Worm (Caenorhabditis elegans) whole organism, young adult: Measurements from ENCODE around the gene str-47.

ENCODE experiments used
- B0019.2 ChIP-seq: fragments of 200-800 bp; sonication (Bioruptor generic); conservative IDR thresholded peaks from 2 replicates; pipeline ENCODE4 v1.3.6; 2022; ENCODE audit warnings: missing genetic modification reagents, missing genetic modification characterization, missing compliant biosample characterization
- B0035.1 ChIP-seq: sonication (generic microtip); optimal IDR thresholded peaks from 2 replicates; lab custom pipeline; 2016; ENCODE audit warnings: missing genetic modification characterization, mild to moderate bottlenecking, missing compliant biosample characterization, missing genotype, missing genetic modification reagents
- B0261.1 ChIP-seq: sonication (generic microtip); optimal IDR thresholded peaks from 2 replicates; lab custom pipeline; 2016; ENCODE audit warnings: mild to moderate bottlenecking, missing genetic modification characterization, moderate library complexity, missing compliant biosample characterization
- C06A6.2 ChIP-seq: fragments of 200-800 bp; sonication (Bioruptor generic); conservative IDR thresholded peaks from 2 replicates; pipeline ENCODE4 v1.3.6; 2022; ENCODE audit warnings: missing genetic modification characterization, missing compliant biosample characterization
- C17E4.6 ChIP-seq: fragments of 200-800 bp; sonication (Bioruptor generic); IDR thresholded peaks from 2 replicates; pipeline ENCODE4 v1.3.6; 2022; ENCODE audit warnings: missing genetic modification reagents, missing genetic modification characterization, missing compliant biosample characterization
- F22D6.2 ChIP-seq: sonication (generic microtip); optimal IDR thresholded peaks from 2 replicates; lab custom pipeline; 2016; ENCODE audit warnings: mild to moderate bottlenecking, missing genetic modification characterization, missing compliant biosample characterization
- F33H1.4 ChIP-seq: fragments of 200-800 bp; sonication (Bioruptor generic); IDR thresholded peaks from 2 replicates; pipeline ENCODE4 v1.3.6; 2022; ENCODE audit warnings: missing genetic modification reagents, missing genetic modification characterization, missing compliant biosample characterization
- F49E8.2 ChIP-seq: sonication (generic microtip); optimal IDR thresholded peaks from 3 replicates; lab custom pipeline; 2017; ENCODE audit warnings: missing genetic modification characterization, mild to moderate bottlenecking, missing compliant biosample characterization, antibody characterized with exemption, moderate library complexity; ENCODE audit not compliant: insufficient read depth
- K11D2.4 ChIP-seq: fragments of 200-800 bp; sonication (Bioruptor generic); IDR thresholded peaks from 2 replicates; pipeline ENCODE4 v1.3.6; 2022; ENCODE audit warnings: missing genetic modification reagents, missing genetic modification characterization, missing compliant biosample characterization
- K12H6.12 ChIP-seq: fragments of 200-800 bp; sonication (Bioruptor generic); optimal IDR thresholded peaks from 2 replicates; lab custom pipeline; 2018; ENCODE audit warnings: mild to moderate bottlenecking, missing genetic modification characterization, missing compliant biosample characterization
- T07F8.4 ChIP-seq: sonication (generic microtip); optimal IDR thresholded peaks from 2 replicates; lab custom pipeline; 2016; ENCODE audit warnings: mild to moderate bottlenecking, missing genetic modification characterization, moderate library complexity, missing compliant biosample characterization
- Y53F4B.3 ChIP-seq: fragments of 200-800 bp; sonication (Bioruptor generic); IDR thresholded peaks from 2 replicates; pipeline ENCODE4 v1.3.6; 2022; ENCODE audit warnings: missing genetic modification reagents, missing genetic modification characterization, missing compliant biosample characterization
- Y56A3A.18 ChIP-seq: fragments of 200-800 bp; sonication (Bioruptor generic); IDR thresholded peaks from 2 replicates; pipeline ENCODE4 v1.3.6; 2022; ENCODE audit warnings: missing genetic modification reagents, missing genetic modification characterization, missing compliant biosample characterization
- ama-1 ChIP-seq, 3 experiments: fragments of 150-350 bp in 1 of 3; sonication (generic microtip) in 2 of 3; optimal IDR thresholded peaks; 2 replicates each; lab custom pipeline; 2014 to 2018; ENCODE audit warnings: missing biosample characterization in 2 of 3, missing genetic modification characterization in 2 of 3, missing genetic modification reagents in 2 of 3
- atf-7 ChIP-seq: sonication (generic microtip); optimal IDR thresholded peaks from 2 replicates; lab custom pipeline; 2017; ENCODE audit warnings: mild to moderate bottlenecking, missing genetic modification characterization, missing compliant biosample characterization
- athp-1 ChIP-seq: sonication (generic microtip); optimal IDR thresholded peaks from 2 replicates; lab custom pipeline; 2017; ENCODE audit warnings: mild to moderate bottlenecking, missing genetic modification characterization, missing compliant biosample characterization
- attf-5 ChIP-seq: fragments of 200-800 bp; sonication (Bioruptor generic); optimal IDR thresholded peaks from 2 replicates; lab custom pipeline; 2018; ENCODE audit warnings: mild to moderate bottlenecking, missing genetic modification characterization, missing compliant biosample characterization
- bed-1 ChIP-seq: fragments of 200-800 bp; sonication (Bioruptor generic); IDR thresholded peaks from 2 replicates; pipeline ENCODE4 v1.3.6; 2022; ENCODE audit warnings: missing genetic modification reagents, missing genetic modification characterization, missing compliant biosample characterization
- ceh-27 ChIP-seq: fragments of 200-800 bp; sonication (Bioruptor generic); optimal IDR thresholded peaks from 2 replicates; lab custom pipeline; 2018; ENCODE audit warnings: mild to moderate bottlenecking, missing genetic modification characterization, moderate library complexity, missing compliant biosample characterization
- die-1 ChIP-seq: sonication (generic microtip); optimal IDR thresholded peaks from 2 replicates; lab custom pipeline; 2016; ENCODE audit warnings: missing genotype, mild to moderate bottlenecking, missing genetic modification characterization, missing compliant biosample characterization
- dox-1 ChIP-seq: fragments of 200-800 bp; sonication (Bioruptor generic); IDR thresholded peaks from 2 replicates; pipeline ENCODE4 v1.3.6; 2022; ENCODE audit warnings: missing genetic modification reagents, missing genetic modification characterization, missing compliant biosample characterization
- ets-4 ChIP-seq: fragments of 200-800 bp; sonication (Bioruptor generic); optimal IDR thresholded peaks from 2 replicates; lab custom pipeline; 2018; ENCODE audit warnings: mild to moderate bottlenecking, missing genetic modification characterization, missing compliant biosample characterization
- fkh-3 ChIP-seq: sonication (generic microtip); optimal IDR thresholded peaks from 2 replicates; lab custom pipeline; 2016; ENCODE audit warnings: mild to moderate bottlenecking, missing genetic modification characterization, missing compliant biosample characterization
- gei-17 ChIP-seq: fragments of 200-800 bp; sonication (Bioruptor generic); optimal IDR thresholded peaks from 2 replicates; lab custom pipeline; 2018; ENCODE audit warnings: mild to moderate bottlenecking, missing genetic modification characterization, missing compliant biosample characterization
- him-1 ChIP-seq: sonication (generic microtip); optimal IDR thresholded peaks from 2 replicates; lab custom pipeline; 2016; ENCODE audit warnings: missing genotype, missing genetic modification reagents, missing genetic modification characterization, missing compliant biosample characterization
- lag-1 ChIP-seq: fragments of 200-800 bp; sonication (Bioruptor generic); IDR thresholded peaks from 2 replicates; pipeline ENCODE4 v1.3.6; 2022; ENCODE audit warnings: missing genetic modification reagents, missing genetic modification characterization, missing compliant biosample characterization
- lin-35 ChIP-seq, 3 experiments: fragments of 150-350 bp in 2 of 3; sonication (generic microtip) in 1 of 3; optimal IDR thresholded peaks; 2 replicates each; lab custom pipeline; 2014 to 2018; ENCODE audit warnings: missing biosample characterization in 3 of 3, missing genetic modification characterization in 3 of 3, missing genetic modification reagents in 3 of 3
- lin-40 ChIP-seq: sonication (generic microtip); optimal IDR thresholded peaks from 2 replicates; lab custom pipeline; 2016; ENCODE audit warnings: missing genetic modification characterization, mild to moderate bottlenecking, missing compliant biosample characterization, missing genotype, missing genetic modification reagents
- lsl-1 ChIP-seq: fragments of 200-800 bp; sonication (Bioruptor generic); optimal IDR thresholded peaks from 2 replicates; lab custom pipeline; 2018; ENCODE audit warnings: mild to moderate bottlenecking, missing genetic modification characterization, moderate library complexity, missing compliant biosample characterization
- madf-8 ChIP-seq: fragments of 200-800 bp; sonication (Bioruptor generic); conservative IDR thresholded peaks from 2 replicates; pipeline ENCODE4 v1.3.6; 2022; ENCODE audit warnings: missing genetic modification reagents, missing genetic modification characterization, missing compliant biosample characterization
- mxl-1 ChIP-seq: sonication (generic microtip); optimal IDR thresholded peaks from 2 replicates; lab custom pipeline; 2016; ENCODE audit warnings: missing genetic modification characterization, missing compliant biosample characterization
- nhr-120 ChIP-seq: fragments of 200-800 bp; sonication (Bioruptor generic); IDR thresholded peaks from 2 replicates; pipeline ENCODE4 v1.3.6; 2022; ENCODE audit warnings: missing genetic modification characterization, missing compliant biosample characterization
- nhr-179 ChIP-seq: sonication (generic microtip); optimal IDR thresholded peaks from 2 replicates; lab custom pipeline; 2016; ENCODE audit warnings: mild to moderate bottlenecking, missing genetic modification characterization, missing compliant biosample characterization
- nhr-27 ChIP-seq: fragments of 200-800 bp; sonication (Bioruptor generic); optimal IDR thresholded peaks from 2 replicates; lab custom pipeline; 2018; ENCODE audit warnings: mild to moderate bottlenecking, missing genetic modification characterization, moderate library complexity, missing compliant biosample characterization
- pbrm-1 ChIP-seq: fragments of 200-800 bp; sonication (Bioruptor generic); IDR thresholded peaks from 2 replicates; pipeline ENCODE4 v1.3.6; 2022; ENCODE audit warnings: missing genetic modification reagents, missing genetic modification characterization, missing compliant biosample characterization
- rec-8 ChIP-seq, 2 experiments: sonication (generic microtip); optimal IDR thresholded peaks; 2 replicates each; lab custom pipeline; 2016; ENCODE audit warnings: mild to moderate bottlenecking in 2 of 2, missing genetic modification characterization in 2 of 2, missing genetic modification reagents in 2 of 2, missing genotype in 2 of 2, missing biosample characterization in 1 of 2, missing compliant biosample characterization in 1 of 2, moderate library complexity in 1 of 2
- repo-1 ChIP-seq: sonication (generic microtip); optimal IDR thresholded peaks from 2 replicates; lab custom pipeline; 2017; ENCODE audit warnings: mild to moderate bottlenecking, missing genetic modification characterization, missing compliant biosample characterization
- snpc-4 ChIP-seq, 5 experiments: fragments of 150-350 bp in 1 of 5; sonication (generic microtip) in 4 of 5; optimal IDR thresholded peaks; 2 replicates each; lab custom pipeline; 2014 to 2018; ENCODE audit warnings: missing genetic modification characterization in 5 of 5, missing biosample characterization in 3 of 5, antibody characterized with exemption in 2 of 5, mild to moderate bottlenecking in 2 of 5, missing compliant biosample characterization in 2 of 5, missing genotype in 2 of 5, moderate library complexity in 2 of 5, missing genetic modification reagents in 1 of 5
- tbp1 ChIP-seq: fragments of 200-800 bp; sonication (Bioruptor generic); optimal IDR thresholded peaks from 2 replicates; lab custom pipeline; 2018; ENCODE audit warnings: mild to moderate bottlenecking, missing genetic modification characterization, missing compliant biosample characterization
- tbx-9 ChIP-seq: sonication (generic microtip); optimal IDR thresholded peaks from 2 replicates; lab custom pipeline; 2016; ENCODE audit warnings: borderline replicate concordance, missing genetic modification characterization, inconsistent platforms, missing compliant biosample characterization
- zfh-2 ChIP-seq: fragments of 200-800 bp; sonication (Bioruptor generic); conservative IDR thresholded peaks from 2 replicates; pipeline ENCODE4 v1.3.6; 2022; ENCODE audit warnings: missing genetic modification reagents, missing genetic modification characterization, missing compliant biosample characterization

Gene str-47

ce11 chrV:7634657-7635056 is 10.9 kb upstream of the str-47 start, which contains the start of gene srd-31:
Gene srd-31, minus strand, starts transcription at chrV:7634757.
- no peak for TF ChIP-seq lin-40 (tag; lab: Kevin White, UChicago)
- no peak for TF ChIP-seq ceh-27
- no peak for TF ChIP-seq C06A6.2 (GFP tag; lab: Robert Waterston, UW)
- no peak for TF ChIP-seq tbx-9 (tag; lab: Kevin White, UChicago)
- TF ChIP-seq Y56A3A.18 (GFP tag; lab: Robert Waterston, UW), result no peak
- no peak for TF ChIP-seq ama-1 (optimal IDR thresholded peaks at IDR 0.05; lab: Kevin White, UChicago)
- no peak for TF ChIP-seq ama-1 (GFP tag; optimal IDR thresholded peaks at IDR 0.05; lab: Kevin White, UChicago)
- TF ChIP-seq lsl-1 (GFP tag; lab: Kevin White, UChicago), result no peak
- no peak for TF ChIP-seq repo-1 (tag; lab: Kevin White, UChicago)
- no peak for TF ChIP-seq F49E8.2 (tag; lab: Kevin White, UChicago)
- no peak for TF ChIP-seq mxl-1 (tag; lab: Kevin White, UChicago)
- TF ChIP-seq F22D6.2, result no peak
- no peak for TF ChIP-seq gei-17
- no peak for TF ChIP-seq atf-7 (tag; lab: Kevin White, UChicago)
- TF ChIP-seq dox-1 (GFP tag; lab: Robert Waterston, UW), result no peak
- TF ChIP-seq T07F8.4 (tag; lab: Kevin White, UChicago), result no peak
- TF ChIP-seq ets-4 (GFP tag; lab: Kevin White, UChicago), result no peak
- no peak for TF ChIP-seq attf-5 (GFP tag; lab: Kevin White, UChicago)
- TF ChIP-seq madf-8 (GFP tag; lab: Robert Waterston, UW), result no peak
- no peak for TF ChIP-seq nhr-120 (GFP tag; lab: Robert Waterston, UW)
- TF ChIP-seq snpc-4 (GFP tag; optimal IDR thresholded peaks at IDR 0.05; lab: Kevin White, UChicago), result no peak
- no peak for TF ChIP-seq snpc-4 (tag; optimal IDR thresholded peaks at IDR 0.05; lab: Kevin White, UChicago)

- TF ChIP-seq madf-8 (GFP tag; lab: Robert Waterston, UW), result no peak
- no peak for TF ChIP-seq F33H1.4
- TF ChIP-seq nhr-27, result no peak
- TF ChIP-seq tbp1 (GFP tag; lab: Kevin White, UChicago), result no peak
- no peak for TF ChIP-seq him-1 (tag; lab: Kevin White, UChicago)
- no peak for TF ChIP-seq K11D2.4 (GFP tag; lab: Robert Waterston, UW)
- no peak for TF ChIP-seq nhr-179
- TF ChIP-seq die-1 (tag; lab: Kevin White, UChicago), result no peak
- TF ChIP-seq bed-1, result no peak
- no peak for TF ChIP-seq B0019.2 (GFP tag; lab: Robert Waterston, UW)
- no peak for TF ChIP-seq athp-1
- TF ChIP-seq C17E4.6 (GFP tag; lab: Robert Waterston, UW), result no peak
- no peak for TF ChIP-seq zfh-2 (GFP tag; lab: Robert Waterston, UW)
- no peak for TF ChIP-seq K12H6.12
These were observed 10.1 kb upstream of the str-47 start, which contains the start of gene srd-29 for ce11 chrV:7635469-7635868. Gene srd-29, plus strand, starts transcription at chrV:7635769.

- TF ChIP-seq B0035.1 (tag; lab: Kevin White, UChicago) (no peak), C06A6.2 (GFP tag; lab: Robert Waterston, UW) (no peak), lin-35 (GFP tag; optimal IDR thresholded peaks at IDR 0.05; lab: Kevin White, UChicago) (no peak), rec-8 (tag; optimal IDR thresholded peaks at IDR 0.05; lab: Kevin White, UChicago) (no peak), pbrm-1 (no peak), fkh-3 (no peak), die-1 (tag; lab: Kevin White, UChicago) (no peak), lag-1 (no peak), B0261.1 (no peak), Y53F4B.3 (no peak)
These were observed 7.8 kb upstream of the str-47 start, which contains the start of gene clec-45 for ce11 chrV:7637801-7638200. Gene clec-45, plus strand, starts transcription at chrV:7638101.
